Worm (Caenorhabditis elegans) whole organism, L4/young adult: ENCODE data around the gene C54E4.1.

Experiments
- W03F9.2 ChIP-seq: fragments of 150-350 bp; optimal IDR thresholded peaks from 2 replicates; lab custom pipeline; 2014; ENCODE audit warnings: missing biosample characterization, missing genetic modification characterization
- him-1 ChIP-seq: sonication (generic microtip); optimal IDR thresholded peaks from 2 replicates; lab custom pipeline; 2016; ENCODE audit warnings: missing genotype, missing genetic modification reagents, missing genetic modification characterization, missing compliant biosample characterization

DNA sequence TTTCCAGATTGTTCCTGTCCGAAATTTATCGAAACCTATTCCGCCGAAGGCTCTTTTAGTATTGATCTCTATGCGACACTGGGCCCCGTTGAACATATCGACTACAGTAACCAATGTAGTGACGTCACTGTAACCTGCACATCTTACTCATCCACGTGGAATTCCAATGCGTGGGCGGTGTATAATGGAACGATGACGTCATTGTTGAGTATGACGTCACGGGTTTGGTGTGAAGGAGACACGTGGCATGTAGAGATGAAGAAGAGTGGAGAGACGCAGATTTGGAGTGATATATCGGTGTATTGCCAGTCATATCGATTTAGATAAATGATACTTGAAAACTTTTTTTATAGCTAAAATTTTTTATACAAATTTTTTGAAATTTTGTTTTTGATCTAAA, 5.1 kb upstream of the C54E4.1 start:
- no peak for TF ChIP-seq him-1 (tag; lab: Kevin White, UChicago)
- TF ChIP-seq W03F9.2 (tag; lab: Kevin White, UChicago) = no peak
